Worm (Caenorhabditis elegans) whole organism, L1 larva: ENCODE results near the gene F15B9.8.
A peak's percentile ranks its signal among the peaks of the same experiment; 100 is the strongest.

Source experiments
- C16A3.4 ChIP-seq: fragments of 150-350 bp; optimal IDR thresholded peaks from 2 replicates; lab custom pipeline; 2014; ENCODE audit warnings: missing biosample characterization, missing genetic modification characterization
- C34B4.2 ChIP-seq: sonication (generic microtip); optimal IDR thresholded peaks from 2 replicates; lab custom pipeline; 2017; ENCODE audit warnings: mild to moderate bottlenecking, missing genetic modification characterization, missing compliant biosample characterization
- Y116A8C.19 ChIP-seq: sonication (generic microtip); optimal IDR thresholded peaks from 2 replicates; lab custom pipeline; 2016; ENCODE audit warnings: missing compliant biosample characterization, missing genetic modification characterization, borderline replicate concordance
- blmp-1 ChIP-seq: fragments of 150-350 bp; optimal IDR thresholded peaks from 2 replicates; lab custom pipeline; 2014; ENCODE audit warnings: missing biosample characterization, missing genetic modification characterization
- ceh-63 ChIP-seq: fragments of 200-800 bp; sonication (Bioruptor generic); optimal IDR thresholded peaks from 2 replicates; lab custom pipeline; 2018; ENCODE audit warnings: mild to moderate bottlenecking, missing genetic modification characterization, missing compliant biosample characterization
- ceh-8 ChIP-seq: fragments of 200-800 bp; sonication (Bioruptor generic); optimal IDR thresholded peaks from 2 replicates; lab custom pipeline; 2018; ENCODE audit warnings: mild to moderate bottlenecking, missing genetic modification characterization, moderate library complexity, missing compliant biosample characterization
- ceh-82 ChIP-seq, 3 experiments: fragments of 150-350 bp in 1 of 3; sonication (generic microtip) in 2 of 3; optimal IDR thresholded peaks; 2 replicates each; lab custom pipeline; 2014 to 2017; ENCODE audit warnings: missing biosample characterization in 3 of 3, missing genetic modification characterization in 3 of 3
- ceh-88 ChIP-seq: fragments of 200-800 bp; sonication (Bioruptor generic); IDR thresholded peaks from 2 replicates; pipeline ENCODE4 v1.3.6; 2022; ENCODE audit warnings: missing genetic modification characterization, missing compliant biosample characterization
- ceh-90 ChIP-seq: sonication (generic microtip); optimal IDR thresholded peaks from 2 replicates; lab custom pipeline; 2016; ENCODE audit warnings: missing genetic modification characterization, missing compliant biosample characterization
- ces-1 ChIP-seq: fragments of 150-350 bp; optimal IDR thresholded peaks from 2 replicates; lab custom pipeline; 2014; ENCODE audit warnings: missing biosample characterization, missing genetic modification reagents, missing genetic modification characterization
- efl-1 ChIP-seq, 4 experiments: fragments of 150-350 bp; optimal IDR thresholded peaks in 3 of 4; peaks in 1 of 4; 1 replicate in 1 of 4; 2 replicates in 3 of 4; lab custom pipeline; 2014; ENCODE audit warnings: missing biosample characterization in 2 of 4, missing genetic modification characterization in 2 of 4, missing genetic modification reagents in 2 of 4
- efl-3 ChIP-seq: fragments of 200-800 bp; sonication (Bioruptor generic); optimal IDR thresholded peaks from 2 replicates; lab custom pipeline; 2018; ENCODE audit warnings: mild to moderate bottlenecking, missing genetic modification characterization, missing compliant biosample characterization
- egl-27 ChIP-seq, 2 experiments: fragments of 150-350 bp in 1 of 2; sonication (generic microtip); optimal IDR thresholded peaks; 3 replicates each; lab custom pipeline; 2017 to 2018; ENCODE audit warnings: missing biosample characterization in 2 of 2, missing genetic modification characterization in 2 of 2, missing genetic modification reagents in 2 of 2
- ets-5 ChIP-seq: fragments of 200-800 bp; sonication (Bioruptor generic); IDR thresholded peaks from 2 replicates; pipeline ENCODE4 v1.3.6; 2022; ENCODE audit warnings: missing genetic modification characterization, missing compliant biosample characterization
- fkh-10 ChIP-seq: sonication (generic microtip); optimal IDR thresholded peaks from 2 replicates; lab custom pipeline; 2017; ENCODE audit warnings: missing biosample characterization, missing genetic modification reagents, missing genetic modification characterization
- fos-1 ChIP-seq: fragments of 150-350 bp; optimal IDR thresholded peaks from 2 replicates; lab custom pipeline; 2014; ENCODE audit warnings: missing biosample characterization, missing genetic modification characterization
- grh-1 ChIP-seq: fragments of 200-800 bp; sonication (Bioruptor generic); IDR thresholded peaks from 2 replicates; pipeline ENCODE4 v1.3.6; 2022; ENCODE audit warnings: missing genetic modification reagents, missing genetic modification characterization, missing compliant biosample characterization
- hlh-17 ChIP-seq: fragments of 200-800 bp; sonication (Bioruptor generic); optimal IDR thresholded peaks from 2 replicates; lab custom pipeline; 2018; ENCODE audit warnings: missing genetic modification characterization, mild to moderate bottlenecking, missing compliant biosample characterization, moderate library complexity, borderline replicate concordance
- hlh-4 ChIP-seq: sonication (generic microtip); optimal IDR thresholded peaks from 2 replicates; lab custom pipeline; 2016; ENCODE audit warnings: mild to moderate bottlenecking, missing genetic modification characterization, missing compliant biosample characterization
- isw-1 ChIP-seq: fragments of 200-800 bp; sonication (Bioruptor generic); IDR thresholded peaks from 2 replicates; pipeline ENCODE4 v1.3.6; 2022; ENCODE audit warnings: missing genetic modification characterization, missing compliant biosample characterization
- jun-1 ChIP-seq: fragments of 150-350 bp; optimal IDR thresholded peaks from 2 replicates; lab custom pipeline; 2014; ENCODE audit warnings: missing biosample characterization, missing genetic modification reagents, missing genetic modification characterization
- lin-13 ChIP-seq: fragments of 150-350 bp; optimal IDR thresholded peaks from 2 replicates; lab custom pipeline; 2014; ENCODE audit warnings: missing biosample characterization, missing genetic modification reagents, missing genetic modification characterization
- lin-15B ChIP-seq: fragments of 150-350 bp; sonication (generic microtip); optimal IDR thresholded peaks from 3 replicates; lab custom pipeline; 2014; ENCODE audit warnings: missing biosample characterization, missing genetic modification characterization
- lin-39 ChIP-seq: fragments of 150-350 bp; optimal IDR thresholded peaks from 2 replicates; lab custom pipeline; 2014; ENCODE audit warnings: missing biosample characterization, missing genetic modification reagents, missing genetic modification characterization
- lir-3 ChIP-seq: sonication (generic microtip); optimal IDR thresholded peaks from 2 replicates; lab custom pipeline; 2016; ENCODE audit warnings: mild to moderate bottlenecking, missing genetic modification characterization, moderate library complexity, missing compliant biosample characterization; ENCODE audit not compliant: poor library complexity
- lsy-2 ChIP-seq, 2 experiments: fragments of 150-350 bp; optimal IDR thresholded peaks; 2 replicates each; lab custom pipeline; 2014; ENCODE audit warnings: missing biosample characterization in 2 of 2, missing genetic modification characterization in 2 of 2
- mdl-1 ChIP-seq, 2 experiments: fragments of 150-350 bp; optimal IDR thresholded peaks; 2 replicates each; lab custom pipeline; 2014 to 2017; ENCODE audit warnings: missing biosample characterization in 2 of 2, missing genetic modification characterization in 2 of 2, inconsistent platforms in 1 of 2
- mef-2 ChIP-seq: fragments of 150-350 bp; optimal IDR thresholded peaks from 2 replicates; lab custom pipeline; 2014; ENCODE audit warnings: missing biosample characterization, missing genetic modification characterization
- nhr-11 ChIP-seq: fragments of 150-350 bp; optimal IDR thresholded peaks from 2 replicates; lab custom pipeline; 2014; ENCODE audit warnings: missing biosample characterization, missing genetic modification characterization
- nhr-12 ChIP-seq: sonication (generic microtip); optimal IDR thresholded peaks from 2 replicates; lab custom pipeline; 2017; ENCODE audit warnings: missing biosample characterization, missing genetic modification characterization
- nhr-237 ChIP-seq: fragments of 150-350 bp; optimal IDR thresholded peaks from 2 replicates; lab custom pipeline; 2014; ENCODE audit warnings: missing biosample characterization, missing genetic modification characterization
- nhr-28 ChIP-seq: fragments of 150-350 bp; optimal IDR thresholded peaks from 2 replicates; lab custom pipeline; 2014; ENCODE audit warnings: missing biosample characterization, missing genetic modification characterization
- nhr-47 ChIP-seq: sonication (generic microtip); optimal IDR thresholded peaks from 2 replicates; lab custom pipeline; 2016; ENCODE audit warnings: mild to moderate bottlenecking, missing genetic modification characterization, moderate library complexity, missing compliant biosample characterization
- nhr-71 ChIP-seq: sonication (generic microtip); optimal IDR thresholded peaks from 2 replicates; lab custom pipeline; 2016; ENCODE audit warnings: mild to moderate bottlenecking, missing genetic modification characterization, moderate library complexity, missing compliant biosample characterization
- nhr-76 ChIP-seq: sonication (generic microtip); optimal IDR thresholded peaks from 2 replicates; lab custom pipeline; 2017; ENCODE audit warnings: missing biosample characterization, missing genetic modification characterization
- nhr-77 ChIP-seq: fragments of 150-350 bp; optimal IDR thresholded peaks from 2 replicates; lab custom pipeline; 2014; ENCODE audit warnings: missing biosample characterization, missing genetic modification characterization
- nhr-84 ChIP-seq: sonication (generic microtip); optimal IDR thresholded peaks from 2 replicates; lab custom pipeline; 2017; ENCODE audit warnings: missing biosample characterization, missing genetic modification characterization
- nhr-90 ChIP-seq: sonication (generic microtip); optimal IDR thresholded peaks from 2 replicates; lab custom pipeline; 2016; ENCODE audit warnings: mild to moderate bottlenecking, missing genetic modification characterization, missing compliant biosample characterization; ENCODE audit not compliant: poor library complexity
- skn-1 ChIP-seq: fragments of 150-350 bp; optimal IDR thresholded peaks from 2 replicates; lab custom pipeline; 2014; ENCODE audit warnings: missing biosample characterization, missing genetic modification characterization
- snu-23 ChIP-seq: sonication (generic microtip); optimal IDR thresholded peaks from 2 replicates; lab custom pipeline; 2016; ENCODE audit warnings: missing genetic modification characterization, missing compliant biosample characterization
- sox-4 ChIP-seq: sonication (generic microtip); optimal IDR thresholded peaks from 2 replicates; lab custom pipeline; 2016; ENCODE audit warnings: missing genetic modification characterization, missing compliant biosample characterization
- sptf-1 ChIP-seq: fragments of 150-350 bp; optimal IDR thresholded peaks from 2 replicates; lab custom pipeline; 2014; ENCODE audit warnings: missing biosample characterization, missing genetic modification characterization
- sup-37 ChIP-seq: fragments of 200-800 bp; sonication (Bioruptor generic); optimal IDR thresholded peaks from 2 replicates; lab custom pipeline; 2018; ENCODE audit warnings: mild to moderate bottlenecking, missing genetic modification characterization, missing compliant biosample characterization
- swsn-7 ChIP-seq: sonication (generic microtip); optimal IDR thresholded peaks from 2 replicates; lab custom pipeline; 2016; ENCODE audit warnings: missing genetic modification characterization, missing compliant biosample characterization
- tbx-2 ChIP-seq: sonication (generic microtip); optimal IDR thresholded peaks from 2 replicates; lab custom pipeline; 2016; ENCODE audit warnings: missing genetic modification characterization, missing compliant biosample characterization
- tlp-1 ChIP-seq: fragments of 150-350 bp; optimal IDR thresholded peaks from 2 replicates; lab custom pipeline; 2014; ENCODE audit warnings: missing biosample characterization, missing genetic modification characterization
- unc-130 ChIP-seq: fragments of 150-350 bp; optimal IDR thresholded peaks from 2 replicates; lab custom pipeline; 2017; ENCODE audit warnings: missing biosample characterization, missing genetic modification characterization, inconsistent platforms
- unc-62 ChIP-seq: fragments of 150-350 bp; optimal IDR thresholded peaks from 2 replicates; lab custom pipeline; 2014; ENCODE audit warnings: missing biosample characterization, missing genetic modification reagents, missing genetic modification characterization
- xbp-1 ChIP-seq: sonication (generic microtip); optimal IDR thresholded peaks from 2 replicates; lab custom pipeline; 2016; ENCODE audit warnings: missing genetic modification characterization, missing compliant biosample characterization
- ztf-11 ChIP-seq, 2 experiments: sonication (generic microtip); optimal IDR thresholded peaks; 2 replicates each; lab custom pipeline; 2016 to 2017; ENCODE audit warnings: missing genetic modification characterization in 2 of 2, missing biosample characterization in 1 of 2, missing compliant biosample characterization in 1 of 2

Gene F15B9.8

ce11 chrV:12968555-12968954 is 19.8 kb upstream of the F15B9.8 start, which contains the start of gene lin-46:
TSS of gene lin-46 (plus strand) at chrV:12968855.
- no peak for TF ChIP-seq Y116A8C.19 (tag; lab: Kevin White, UChicago)
- TF ChIP-seq nhr-90 (tag; lab: Kevin White, UChicago): no peak
- TF ChIP-seq skn-1: no peak
- TF ChIP-seq lin-39 (tag; lab: Kevin White, UChicago): no peak
- no peak for TF ChIP-seq nhr-12 (tag; lab: Kevin White, UChicago)
- no peak for TF ChIP-seq ceh-90 (tag; lab: Kevin White, UChicago)
- TF ChIP-seq C34B4.2 (tag; lab: Kevin White, UChicago): no peak

ce11 chrV:12970575-12971160 is 17.7 kb upstream of the F15B9.8 start, which contains the start of gene pnn-1:
TSS of gene pnn-1 (plus strand) at chrV:12971110.
- TF ChIP-seq unc-130 (tag; lab: Kevin White, UChicago) (no peak), tlp-1 (tag; lab: Kevin White, UChicago) (no peak), ceh-8 (GFP tag; lab: Kevin White, UChicago) (no peak), C34B4.2 (tag; lab: Kevin White, UChicago) (no peak), nhr-71 (peak; percentile 44), nhr-237 (tag; lab: Kevin White, UChicago) (no peak), lin-15B (tag; lab: Kevin White, UChicago) (no peak), ces-1 (no peak), ceh-82 (tag; optimal IDR thresholded peaks at IDR 0.05; lab: Kevin White, UChicago) (no peak), lir-3 (no peak), snu-23 (GFP tag; lab: Kevin White, UChicago) (peak; percentile 45), nhr-84 (tag; lab: Kevin White, UChicago) (no peak), mdl-1 (tag; optimal IDR thresholded peaks at IDR 0.05; lab: Kevin White, UChicago) (no peak), hlh-4 (no peak), lin-13 (no peak), C16A3.4 (tag; lab: Kevin White, UChicago) (peak; percentile 44), xbp-1 (tag; lab: Kevin White, UChicago) (peak; percentile 31), lsy-2 (tag; optimal IDR thresholded peaks at IDR 0.05; lab: Kevin White, UChicago) (peak; percentile 71 to 86), lin-39 (tag; lab: Kevin White, UChicago) (no peak), nhr-11 (tag; lab: Kevin White, UChicago) (no peak), sptf-1 (tag; lab: Kevin White, UChicago) (no peak), ceh-63 (GFP tag; lab: Kevin White, UChicago) (no peak), ceh-88 (GFP tag; lab: Robert Waterston, UW) (no peak), swsn-7 (tag; lab: Kevin White, UChicago) (no peak), sox-4 (tag; lab: Kevin White, UChicago) (no peak), egl-27 (tag; optimal IDR thresholded peaks at IDR 0.05; lab: Kevin White, UChicago) (no peak), tbx-2 (tag; lab: Kevin White, UChicago) (peak; percentile 12), mef-2 (tag; lab: Kevin White, UChicago) (no peak), nhr-47 (peak; percentile 37), skn-1 (no peak), ztf-11 (tag; optimal IDR thresholded peaks at IDR 0.05; lab: Kevin White, UChicago) (no peak), sup-37 (GFP tag; lab: Kevin White, UChicago) (no peak), nhr-12 (tag; lab: Kevin White, UChicago) (no peak), efl-3 (GFP tag; lab: Kevin White, UChicago) (no peak), ceh-90 (tag; lab: Kevin White, UChicago) (no peak), unc-62 (GFP tag; lab: Kevin White, UChicago) (no peak), nhr-28 (tag; lab: Kevin White, UChicago) (no peak), grh-1 (GFP tag; lab: Robert Waterston, UW) (no peak), blmp-1 (tag; lab: Kevin White, UChicago) (peak; percentile 41), fos-1 (tag; lab: Kevin White, UChicago) (no peak), hlh-17 (GFP tag; lab: Kevin White, UChicago) (no peak), isw-1 (no peak), jun-1 (no peak), nhr-77 (tag; lab: Kevin White, UChicago) (no peak), fkh-10 (no peak), nhr-76 (tag; lab: Kevin White, UChicago) (no peak), ets-5 (GFP tag; lab: Robert Waterston, UW) (no peak), efl-1 (optimal IDR thresholded peaks at IDR 0.05; lab: Kevin White, UChicago) (peak; percentile 40 to 58), efl-1 (GFP tag; optimal IDR thresholded peaks at IDR 0.05 in 1 of 2; lab: Kevin White, UChicago) (peak; percentile 49 to 95)
